Fruit fly (Drosophila melanogaster) whole organism, prepupa: Measurements from ENCODE around the gene gry.

Source experiments
- Blimp-1 ChIP-seq: fragments of 200-800 bp; sonication (Bioruptor generic); optimal IDR thresholded peaks from 3 replicates; lab custom pipeline; 2017; ENCODE audit warnings: missing biosample characterization, missing genetic modification characterization, mild to moderate bottlenecking, moderate library complexity, missing genetic modification reagents
- CG10631 ChIP-seq: fragments of 200-800 bp; sonication (Bioruptor generic); optimal IDR thresholded peaks from 2 replicates; lab custom pipeline; 2016; ENCODE audit warnings: missing biosample characterization, missing genetic modification characterization
- CG10669 ChIP-seq: fragments of 200-800 bp; sonication (Bioruptor generic); optimal IDR thresholded peaks from 3 replicates; lab custom pipeline; 2018; ENCODE audit warnings: missing biosample characterization, mild to moderate bottlenecking, missing genetic modification characterization, moderate library complexity
- CG11762 ChIP-seq: fragments of 200-800 bp; sonication (Bioruptor generic); optimal IDR thresholded peaks from 3 replicates; lab custom pipeline; 2016; ENCODE audit warnings: missing biosample characterization, missing genetic modification characterization; ENCODE audit not compliant: insufficient read depth
- CG11902 ChIP-seq: fragments of 200-800 bp; sonication (Bioruptor generic); optimal IDR thresholded peaks from 3 replicates; lab custom pipeline; 2016; ENCODE audit warnings: missing biosample characterization, missing genetic modification characterization
- CG15336 ChIP-seq: fragments of 200-800 bp; sonication (Bioruptor generic); IDR thresholded peaks from 2 replicates; pipeline ENCODE4 v1.3.6; 2022; ENCODE audit warnings: missing biosample characterization, missing genetic modification characterization
- CG1621 ChIP-seq: fragments of 200-800 bp; sonication (Bioruptor generic); optimal IDR thresholded peaks from 3 replicates; lab custom pipeline; 2018; ENCODE audit warnings: missing biosample characterization, mild to moderate bottlenecking, missing genetic modification characterization
- CG31627 ChIP-seq: fragments of 200-800 bp; sonication (Bioruptor generic); optimal IDR thresholded peaks from 3 replicates; lab custom pipeline; 2016; ENCODE audit warnings: missing biosample characterization, missing genetic modification characterization
- CG32006 ChIP-seq: fragments of 200-800 bp; sonication (Bioruptor generic); optimal IDR thresholded peaks from 3 replicates; lab custom pipeline; 2017; ENCODE audit warnings: missing biosample characterization, mild to moderate bottlenecking, missing genetic modification characterization
- CG34406 ChIP-seq: fragments of 200-800 bp; sonication (Bioruptor generic); optimal IDR thresholded peaks from 3 replicates; lab custom pipeline; 2016; ENCODE audit warnings: missing biosample characterization, missing genetic modification characterization
- CG3919 ChIP-seq: fragments of 200-800 bp; sonication (Bioruptor generic); optimal IDR thresholded peaks from 3 replicates; lab custom pipeline; 2016; ENCODE audit warnings: missing biosample characterization, missing genetic modification characterization
- CG4318 ChIP-seq: fragments of 200-800 bp; sonication (Bioruptor generic); optimal IDR thresholded peaks from 3 replicates; lab custom pipeline; 2017; ENCODE audit warnings: missing biosample characterization, mild to moderate bottlenecking, missing genetic modification characterization
- CG6276 ChIP-seq: fragments of 200-800 bp; sonication (Bioruptor generic); optimal IDR thresholded peaks from 2 replicates; lab custom pipeline; 2017; ENCODE audit warnings: missing biosample characterization, mild to moderate bottlenecking, missing genetic modification characterization
- CG6792 ChIP-seq: fragments of 200-800 bp; sonication (Bioruptor generic); optimal IDR thresholded peaks from 3 replicates; lab custom pipeline; 2016; ENCODE audit warnings: missing biosample characterization, missing genetic modification characterization
- CG8119 ChIP-seq: fragments of 200-800 bp; sonication (Bioruptor generic); IDR thresholded peaks from 3 replicates; pipeline ENCODE4 v1.3.6; 2022; ENCODE audit warnings: missing biosample characterization, missing genetic modification characterization
- CG8319 ChIP-seq: fragments of 200-800 bp; sonication (Bioruptor generic); optimal IDR thresholded peaks from 3 replicates; lab custom pipeline; 2016; ENCODE audit warnings: missing biosample characterization, missing genetic modification characterization
- CG9139 ChIP-seq: fragments of 200-800 bp; sonication (Bioruptor generic); optimal IDR thresholded peaks from 3 replicates; lab custom pipeline; 2017; ENCODE audit warnings: missing biosample characterization, mild to moderate bottlenecking, missing genetic modification characterization
- Eip75B ChIP-seq: fragments of 200-800 bp; sonication (Bioruptor generic); optimal IDR thresholded peaks from 3 replicates; lab custom pipeline; 2016; ENCODE audit warnings: missing biosample characterization, missing genetic modification characterization
- Eip78C ChIP-seq: fragments of 200-800 bp; sonication (Bioruptor generic); peaks from one replicate; lab custom pipeline; 2016; ENCODE audit warnings: missing biosample characterization, missing genetic modification characterization
- Eip93F ChIP-seq: fragments of 200-800 bp; sonication (Bioruptor generic); optimal IDR thresholded peaks from 2 replicates; lab custom pipeline; 2016; ENCODE audit warnings: missing biosample characterization, mild to moderate bottlenecking, missing genetic modification characterization
- Gug ChIP-seq: fragments of 200-800 bp; sonication (Bioruptor generic); IDR thresholded peaks from 2 replicates; pipeline ENCODE4 v1.3.6; 2022; ENCODE audit warnings: missing biosample characterization, missing genetic modification characterization
- Hr39 ChIP-seq: fragments of 200-800 bp; sonication (Bioruptor generic); optimal IDR thresholded peaks from 2 replicates; lab custom pipeline; 2016; ENCODE audit warnings: missing biosample characterization, missing genetic modification characterization
- Hr4 ChIP-seq: fragments of 200-800 bp; sonication (Bioruptor generic); optimal IDR thresholded peaks from 3 replicates; lab custom pipeline; 2016; ENCODE audit warnings: missing biosample characterization, missing genetic modification characterization
- Lpt ChIP-seq: fragments of 200-800 bp; sonication (Bioruptor generic); optimal IDR thresholded peaks from 3 replicates; lab custom pipeline; 2016; ENCODE audit warnings: missing biosample characterization, missing genetic modification characterization
- Met ChIP-seq: fragments of 200-800 bp; sonication (Bioruptor generic); optimal IDR thresholded peaks from 3 replicates; lab custom pipeline; 2016; ENCODE audit warnings: missing biosample characterization, missing genetic modification characterization
- OdsH ChIP-seq: fragments of 200-800 bp; sonication (Bioruptor generic); optimal IDR thresholded peaks from 3 replicates; lab custom pipeline; 2016; ENCODE audit warnings: missing biosample characterization, missing genetic modification characterization
- Smox ChIP-seq: fragments of 200-800 bp; sonication (Bioruptor generic); optimal IDR thresholded peaks from 3 replicates; lab custom pipeline; 2016; ENCODE audit warnings: missing biosample characterization, missing genetic modification characterization
- Sox102F ChIP-seq: fragments of 200-800 bp; sonication (Bioruptor generic); optimal IDR thresholded peaks from 2 replicates; lab custom pipeline; 2016; ENCODE audit warnings: missing biosample characterization, mild to moderate bottlenecking, missing genetic modification characterization
- Sox14 ChIP-seq: fragments of 200-800 bp; sonication (Bioruptor generic); optimal IDR thresholded peaks from 3 replicates; lab custom pipeline; 2016; ENCODE audit warnings: missing biosample characterization, missing genetic modification characterization
- achi ChIP-seq: fragments of 200-800 bp; sonication (Bioruptor generic); optimal IDR thresholded peaks from 3 replicates; lab custom pipeline; 2016; ENCODE audit warnings: missing biosample characterization, missing genetic modification characterization
- cyc ChIP-seq: fragments of 200-800 bp; sonication (Bioruptor generic); optimal IDR thresholded peaks from 3 replicates; lab custom pipeline; 2016; ENCODE audit warnings: missing biosample characterization, missing genetic modification characterization
- dac ChIP-seq: fragments of 200-800 bp; sonication (Bioruptor generic); optimal IDR thresholded peaks from 2 replicates; lab custom pipeline; 2017; ENCODE audit warnings: missing biosample characterization, mild to moderate bottlenecking, missing genetic modification characterization
- dsx ChIP-seq: fragments of 200-800 bp; optimal IDR thresholded peaks from 3 replicates; lab custom pipeline; 2019; ENCODE audit warnings: missing biosample characterization, mild to moderate bottlenecking, missing genetic modification characterization, moderate library complexity; ENCODE audit not compliant: poor library complexity, severe bottlenecking
- eg ChIP-seq: fragments of 200-800 bp; sonication (Bioruptor generic); IDR thresholded peaks from 3 replicates; pipeline ENCODE4 v1.3.6; 2022; ENCODE audit warnings: missing biosample characterization, missing genetic modification characterization
- esn ChIP-seq: fragments of 200-800 bp; sonication (Bioruptor generic); optimal IDR thresholded peaks from 2 replicates; lab custom pipeline; 2016; ENCODE audit warnings: missing biosample characterization, mild to moderate bottlenecking, missing genetic modification characterization, moderate library complexity
- fkh ChIP-seq: fragments of 200-800 bp; sonication (Bioruptor generic); optimal IDR thresholded peaks from 3 replicates; lab custom pipeline; 2017; ENCODE audit warnings: missing biosample characterization, mild to moderate bottlenecking, missing genetic modification characterization, moderate library complexity
- lz ChIP-seq: fragments of 200-800 bp; sonication (Bioruptor generic); optimal IDR thresholded peaks from 3 replicates; lab custom pipeline; 2016; ENCODE audit warnings: missing biosample characterization, missing genetic modification characterization
- net ChIP-seq: fragments of 200-800 bp; sonication (Bioruptor generic); optimal IDR thresholded peaks from 3 replicates; lab custom pipeline; 2016; ENCODE audit warnings: missing biosample characterization, missing genetic modification characterization
- salr ChIP-seq, 2 experiments: fragments of 200-800 bp; sonication (Bioruptor generic); optimal IDR thresholded peaks; 3 replicates each; lab custom pipeline; 2016 to 2018; ENCODE audit warnings: missing biosample characterization in 2 of 2, missing genetic modification characterization in 2 of 2, mild to moderate bottlenecking in 1 of 2
- spab ChIP-seq: fragments of 200-800 bp; sonication (Bioruptor generic); optimal IDR thresholded peaks from 2 replicates; lab custom pipeline; 2017; ENCODE audit warnings: missing biosample characterization, mild to moderate bottlenecking, missing genetic modification characterization, missing genetic modification reagents
- svp ChIP-seq: fragments of 200-800 bp; sonication (Bioruptor generic); peaks from one replicate; lab custom pipeline; 2016; ENCODE audit warnings: missing biosample characterization, missing genetic modification characterization
- topi ChIP-seq: fragments of 200-800 bp; sonication (Bioruptor generic); optimal IDR thresholded peaks from 3 replicates; lab custom pipeline; 2016; ENCODE audit warnings: missing biosample characterization, missing genetic modification characterization
- vri ChIP-seq: fragments of 200-800 bp; sonication (Bioruptor generic); optimal IDR thresholded peaks from 3 replicates; lab custom pipeline; 2016; ENCODE audit warnings: missing biosample characterization, mild to moderate bottlenecking, missing genetic modification characterization

The gry gene

dm6 chr3L:3179474-3179873, 19.4 kb upstream of the gry start (continued):
- TF ChIP-seq Gug (GFP tag; lab: Robert Waterston, UW) (peak; percentile 86), CG4318 (GFP tag; lab: Kevin White, UChicago) (no peak), CG8319 (GFP tag; lab: Kevin White, UChicago) (peak; percentile 85), Hr39 (GFP tag; lab: Kevin White, UChicago) (peak; percentile 95), esn (GFP tag; lab: Kevin White, UChicago) (peak; percentile 94), achi (GFP tag; lab: Kevin White, UChicago) (no peak), Eip75B (GFP tag; lab: Kevin White, UChicago) (peak; percentile 96), Sox102F (GFP tag; lab: Kevin White, UChicago) (no peak), Sox14 (GFP tag; lab: Kevin White, UChicago) (peak; percentile 93), CG6276 (no peak), CG9139 (peak; percentile 86), CG11762 (peak; percentile 83), salr (GFP tag; optimal IDR thresholded peaks at IDR 0.05; lab: Kevin White, UChicago) (peak in 1 of 2 experiments; percentile 84), fkh (GFP tag; lab: Kevin White, UChicago) (no peak), eg (GFP tag; lab: Robert Waterston, UW) (peak; percentile 95), CG10631 (GFP tag; lab: Kevin White, UChicago) (no peak), Smox (GFP tag; lab: Kevin White, UChicago) (no peak), CG6792 (peak; percentile 93), OdsH (GFP tag; lab: Kevin White, UChicago) (no peak), svp (GFP tag; lab: Kevin White, UChicago) (no peak), topi (peak; percentile 94), cyc (GFP tag; lab: Kevin White, UChicago) (peak; percentile 93), dac (GFP tag; lab: Kevin White, UChicago) (peak; percentile 35), spab (peak; percentile 92), dsx (peak; percentile 94), CG31627 (GFP tag; lab: Kevin White, UChicago) (peak; percentile 91), Lpt (peak; percentile 76), net (peak; percentile 87), Eip93F (GFP tag; lab: Kevin White, UChicago) (peak; percentile 86), Blimp-1 (GFP tag; lab: Kevin White, UChicago) (peak; percentile 76), Hr4 (GFP tag; lab: Kevin White, UChicago) (peak; percentile 75), CG1621 (tag; lab: Kevin White, UChicago) (peak; percentile 92)

- TF ChIP-seq CG11902 (GFP tag; lab: Kevin White, UChicago): no peak
- no peak for TF ChIP-seq vri (GFP tag; lab: Kevin White, UChicago)
- TF ChIP-seq CG3919 (GFP tag; lab: Kevin White, UChicago): no peak
- no peak for TF ChIP-seq cyc (GFP tag; lab: Kevin White, UChicago)
- TF ChIP-seq CG8119 (GFP tag; lab: Robert Waterston, UW): no peak
- no peak for TF ChIP-seq salr (GFP tag; optimal IDR thresholded peaks at IDR 0.05; lab: Kevin White, UChicago)
- TF ChIP-seq achi (GFP tag; lab: Kevin White, UChicago): no peak
- TF ChIP-seq Met (GFP tag; lab: Kevin White, UChicago): no peak
- no peak for TF ChIP-seq Blimp-1 (GFP tag; lab: Kevin White, UChicago)
- TF ChIP-seq, all 60 proteins: peak for 0
Observed at dm6 chr3L:3184104-3184503, 14.8 kb upstream of the gry start, which contains the start of gene CG42494. TSS of gene CG42494 (plus strand) at chr3L:3184404.

- no peak for TF ChIP-seq Blimp-1 (GFP tag; lab: Kevin White, UChicago)
- TF ChIP-seq CG31627 (GFP tag; lab: Kevin White, UChicago): no peak
- no peak for TF ChIP-seq esn (GFP tag; lab: Kevin White, UChicago)
- TF ChIP-seq Hr4 (GFP tag; lab: Kevin White, UChicago): no peak
- TF ChIP-seq CG6276: no peak
- TF ChIP-seq dsx: no peak
- no peak for TF ChIP-seq CG11762
- TF ChIP-seq CG32006: no peak
- no peak for TF ChIP-seq svp (GFP tag; lab: Kevin White, UChicago)
- TF ChIP-seq cyc (GFP tag; lab: Kevin White, UChicago): no peak
- TF ChIP-seq fkh (GFP tag; lab: Kevin White, UChicago): no peak
- no peak for TF ChIP-seq OdsH (GFP tag; lab: Kevin White, UChicago)
- no peak for TF ChIP-seq lz (GFP tag; lab: Kevin White, UChicago)
- TF ChIP-seq CG15336 (GFP tag; lab: Robert Waterston, UW): no peak
- TF ChIP-seq Sox102F (GFP tag; lab: Kevin White, UChicago): no peak
- no peak for TF ChIP-seq CG3919 (GFP tag; lab: Kevin White, UChicago)
- no peak for TF ChIP-seq CG8119 (GFP tag; lab: Robert Waterston, UW)
- no peak for TF ChIP-seq CG34406 (GFP tag; lab: Kevin White, UChicago)
- no peak for TF ChIP-seq CG10669
- no peak for TF ChIP-seq Eip78C (GFP tag; lab: Kevin White, UChicago)
Observed at dm6 chr3L:3186364-3186763, 12.5 kb upstream of the gry start, which contains the start of gene CG32284. TSS of gene CG32284 (plus strand) at chr3L:3186664.
